Fruit fly (Drosophila melanogaster) whole organism: ENCODE results near the gene Fum1.

Experiments used
- Dll ChIP-seq: fragments of >200 bp; optimal IDR thresholded peaks from 2 replicates; lab custom pipeline; 2017
- EcR ChIP-seq, 2 experiments: fragments of >200 bp; optimal IDR thresholded peaks; 2 replicates each; lab custom pipeline; 2017; ENCODE audit warnings: missing biosample characterization in 2 of 2, missing genetic modification characterization in 2 of 2, missing genetic modification reagents in 2 of 2
- psq ChIP-seq: fragments of >200 bp; optimal IDR thresholded peaks from 2 replicates; lab custom pipeline; 2017
- usp ChIP-seq: fragments of >200 bp; optimal IDR thresholded peaks from 2 replicates; lab custom pipeline; 2017; ENCODE audit warnings: missing biosample characterization, missing genetic modification characterization, mixed read lengths

DNA sequence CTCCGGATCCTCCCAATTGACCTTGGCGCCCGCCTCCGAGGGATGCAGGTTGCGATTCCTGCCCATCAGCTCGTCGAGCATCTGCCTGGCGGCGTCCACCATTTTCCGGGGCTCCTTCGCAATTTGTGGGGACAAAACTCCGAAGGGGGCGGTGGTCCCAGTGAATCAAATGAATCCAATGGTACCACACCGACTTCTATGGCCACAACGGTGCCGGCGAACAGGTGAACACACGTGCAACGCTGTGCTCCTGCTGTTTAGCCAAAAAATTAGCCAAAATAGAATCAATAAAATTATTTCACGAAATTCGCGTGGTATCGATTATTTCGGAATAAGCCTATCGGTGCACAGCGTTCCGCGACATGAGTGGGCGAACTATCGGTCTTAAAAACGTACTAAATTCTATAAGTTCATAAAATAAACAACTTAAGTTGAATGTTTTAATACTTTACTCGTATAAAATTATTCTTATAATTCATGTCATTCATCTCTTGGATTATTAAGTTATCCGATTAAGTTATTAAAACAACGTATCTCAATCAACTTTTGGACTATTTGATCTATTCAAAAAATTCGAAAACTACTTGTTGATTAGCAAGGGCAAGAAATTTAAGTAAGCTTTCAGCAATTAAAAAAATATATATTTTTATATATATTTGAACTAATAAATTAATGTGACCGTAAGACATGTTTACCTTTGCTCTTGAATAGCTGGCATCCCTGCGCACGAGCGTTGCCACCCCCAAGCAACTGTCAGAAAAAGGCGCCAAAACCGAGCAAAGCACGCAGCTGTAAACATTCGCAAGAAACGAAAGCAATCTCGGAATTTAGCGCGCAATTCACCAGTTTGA lies 4.4 kb upstream of the Fum1 start, which contains the start of the genes CG3198 and Mcm6:
- TF ChIP-seq EcR (GFP tag; optimal IDR thresholded peaks at IDR 0.05; lab: Kevin White, UChicago) (no peak), usp (GFP tag; lab: Kevin White, UChicago) (no peak), Dll (no peak), psq (lab: Kevin White, UChicago) (no peak)
